Comparison of ENCODE assay signal across 1 fruit fly cellular context in the genomic region with DNA sequence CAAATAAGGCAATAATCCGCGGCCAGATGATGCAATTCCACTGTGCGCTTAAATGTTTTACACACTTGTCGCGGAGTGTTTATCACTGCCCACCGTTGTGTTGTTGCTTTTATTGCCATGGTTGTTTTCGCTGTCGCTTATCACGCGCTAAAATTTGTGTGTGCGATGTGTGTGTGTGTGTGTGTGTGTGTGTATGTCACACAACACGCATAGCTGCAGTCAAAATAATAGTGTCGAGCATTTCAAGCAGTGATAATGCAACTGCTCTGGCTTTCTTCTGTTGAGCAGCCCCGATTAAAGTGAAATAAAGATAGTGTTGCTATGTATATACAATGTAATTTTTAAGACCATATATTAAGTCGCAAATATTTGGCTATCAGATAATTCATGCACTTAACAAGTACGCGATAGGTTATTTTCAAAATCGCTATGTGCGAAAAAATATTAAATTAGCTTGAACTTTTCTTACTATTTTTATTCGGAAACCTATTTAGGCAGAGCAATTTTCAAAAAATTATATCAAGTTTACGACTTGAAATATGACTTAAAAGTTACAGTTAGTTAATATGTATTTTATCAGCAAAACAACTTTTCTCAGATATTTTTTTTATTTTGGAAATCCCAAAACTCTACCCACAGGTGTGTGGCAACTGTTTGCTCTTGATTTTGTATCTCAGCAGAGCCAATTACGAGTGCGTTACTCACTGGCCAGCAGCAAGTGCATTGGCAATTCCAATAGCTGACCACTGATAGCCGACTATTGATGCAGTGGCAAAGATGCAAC.
TF ChIP-seq lines count a peak whose summit lies in the region.

No protein-coding gene starts in this region.

TF ChIP-seq in whole organism, embryonic, 481 proteins besides CTCF, POLR2A, EP300 and RAD21 (continued from another document and continues in another):
- TF ChIP-seq HLH4C (GFP tag; IDR thresholded peaks at IDR 0.05; lab: Robert Waterston, UW; ENCODE audit: partially characterized antibody) (no peak), lola (GFP tag; optimal IDR thresholded peaks at IDR 0.05; lab: Kevin White, UChicago) (peak in 1 of 3 experiments; percentile 29), Adf1 (GFP tag; IDR thresholded peaks at IDR 0.05; lab: Robert Waterston, UW) (peak; percentile 44), Blimp-1 (GFP tag; optimal IDR thresholded peaks at IDR 0.05; lab: Kevin White, UChicago) (peak; percentile 3), HLH3B (GFP tag; IDR thresholded peaks at IDR 0.05; lab: Robert Waterston, UW) (0 out of 2 replicates have a peak, but pooled peaks have one; percentile 9), scrt (GFP tag; optimal IDR thresholded peaks at IDR 0.05; lab: Kevin White, UChicago) (peak; percentile 5), CG9437 (GFP tag; optimal IDR thresholded peaks at IDR 0.05; lab: Kevin White, UChicago) (peak; percentile 50), slp2 (GFP tag; optimal IDR thresholded peaks at IDR 0.05; lab: Kevin White, UChicago) (peak; percentile 2), CG4820 (GFP tag; optimal IDR thresholded peaks at IDR 0.05; lab: Kevin White, UChicago) (peak; percentile 30), pho (GFP tag; optimal IDR thresholded peaks at IDR 0.05; lab: Kevin White, UChicago) (peak; percentile 36), ash1 (GFP tag; optimal IDR thresholded peaks at IDR 0.05; lab: Kevin White, UChicago) (no peak), CG12744 (GFP tag; optimal IDR thresholded peaks at IDR 0.05; lab: Kevin White, UChicago) (peak; percentile 26), CG12104 (GFP tag; optimal IDR thresholded peaks at IDR 0.05; lab: Kevin White, UChicago) (peak; percentile 41), TFAM (GFP tag; optimal IDR thresholded peaks at IDR 0.05; lab: Kevin White, UChicago) (no peak), CG7745 (tag; optimal IDR thresholded peaks at IDR 0.05; lab: Kevin White, UChicago) (no peak), slbo (GFP tag; IDR thresholded peaks at IDR 0.05; lab: Robert Waterston, UW) (peak; percentile 44; the same call in 1 of the 2 replicates), ab (GFP tag; optimal IDR thresholded peaks at IDR 0.05; lab: Kevin White, UChicago) (no peak), sc (optimal IDR thresholded peaks at IDR 0.05; lab: Kevin White, UChicago) (no peak), sc (GFP tag; optimal IDR thresholded peaks at IDR 0.05; lab: Kevin White, UChicago) (no peak), CG14014 (GFP tag; IDR thresholded peaks at IDR 0.05; lab: Robert Waterston, UW) (no peak), CG9215 (GFP tag; IDR thresholded peaks at IDR 0.05; lab: Robert Waterston, UW) (no peak; the same call in 1 of the 2 replicates), CG18262 (tag; optimal IDR thresholded peaks at IDR 0.05; lab: Kevin White, UChicago) (peak; percentile 52), da (GFP tag; optimal IDR thresholded peaks at IDR 0.05; lab: Kevin White, UChicago) (no peak), tna (GFP tag; IDR thresholded peaks at IDR 0.05; lab: Robert Waterston, UW; ENCODE audit: partially characterized antibody) (no peak), org-1 (GFP tag; optimal IDR thresholded peaks at IDR 0.05; lab: Kevin White, UChicago) (peak; percentile 49), Hmr (GFP tag; optimal IDR thresholded peaks at IDR 0.05; lab: Kevin White, UChicago) (peak; percentile 51), CG10267 (tag; optimal IDR thresholded peaks at IDR 0.05; lab: Kevin White, UChicago) (peak; percentile 13), Sox100B (GFP tag; optimal IDR thresholded peaks at IDR 0.05; lab: Kevin White, UChicago) (peak; percentile 67), CG11695 (GFP tag; IDR thresholded peaks at IDR 0.05; lab: Robert Waterston, UW) (peak; percentile 57; the same call in 1 of the 3 replicates), CoRest (tag; optimal IDR thresholded peaks at IDR 0.05; lab: Kevin White, UChicago) (peak; percentile 67), Pdp1 (GFP tag; optimal IDR thresholded peaks at IDR 0.05; lab: Kevin White, UChicago) (peak in 1 of 2 experiments; percentile 48), CG12769 (tag; optimal IDR thresholded peaks at IDR 0.05; lab: Kevin White, UChicago) (peak; percentile 52), CG11247 (GFP tag; IDR thresholded peaks at IDR 0.05; lab: Robert Waterston, UW) (no peak), Max (GFP tag; optimal IDR thresholded peaks at IDR 0.05; lab: Kevin White, UChicago) (no peak), MESR4 (GFP tag; optimal IDR thresholded peaks at IDR 0.05; lab: Kevin White, UChicago) (no peak), bcd (GFP tag; optimal IDR thresholded peaks at IDR 0.05; lab: Kevin White, UChicago) (peak; percentile 51), CG8281 (tag; optimal IDR thresholded peaks at IDR 0.05; lab: Kevin White, UChicago) (peak; percentile 3), CG9932 (GFP tag; IDR thresholded peaks at IDR 0.05; lab: Robert Waterston, UW) (peak; percentile 35), fd3F (GFP tag; optimal IDR thresholded peaks at IDR 0.05; lab: Kevin White, UChicago) (peak; percentile 16), CG14710 (tag; optimal IDR thresholded peaks at IDR 0.05; lab: Kevin White, UChicago) (peak; percentile 8), CG8290 (GFP tag; optimal IDR thresholded peaks at IDR 0.05; lab: Kevin White, UChicago) (no peak), CG8290 (tag; optimal IDR thresholded peaks at IDR 0.05; lab: Kevin White, UChicago) (peak in 1 of 2 experiments; percentile 61), CG12219 (GFP tag; optimal IDR thresholded peaks at IDR 0.05; lab: Kevin White, UChicago) (no peak), CG18599 (GFP tag; optimal IDR thresholded peaks at IDR 0.05; lab: Kevin White, UChicago) (peak; percentile 45), tio (GFP tag; optimal IDR thresholded peaks at IDR 0.05; lab: Kevin White, UChicago) (peak; percentile 21), sug (tag; optimal IDR thresholded peaks at IDR 0.05; lab: Kevin White, UChicago) (peak; percentile 39), CG11723 (GFP tag; optimal IDR thresholded peaks at IDR 0.05; lab: Kevin White, UChicago) (peak; percentile 2), Dip3 (GFP tag; optimal IDR thresholded peaks at IDR 0.05; lab: Kevin White, UChicago) (no peak), CG5953 (GFP tag; IDR thresholded peaks at IDR 0.05; lab: Robert Waterston, UW) (no peak), Bteb2 (GFP tag; optimal IDR thresholded peaks at IDR 0.05; lab: Kevin White, UChicago) (peak; percentile 14), Ets97D (GFP tag; optimal IDR thresholded peaks at IDR 0.05; lab: Kevin White, UChicago) (no peak), Fer3 (tag; optimal IDR thresholded peaks at IDR 0.05; lab: Kevin White, UChicago) (peak; percentile 10), odd (GFP tag; optimal IDR thresholded peaks at IDR 0.05; lab: Kevin White, UChicago) (peak; percentile 55), CG10209 (GFP tag; optimal IDR thresholded peaks at IDR 0.05; lab: Kevin White, UChicago) (peak; percentile 58), CG13123 (GFP tag; optimal IDR thresholded peaks at IDR 0.05; lab: Kevin White, UChicago) (no peak), Asciz (GFP tag; optimal IDR thresholded peaks at IDR 0.05; lab: Kevin White, UChicago) (no peak), CG10431 (GFP tag; optimal IDR thresholded peaks at IDR 0.05; lab: Kevin White, UChicago) (no peak), CG11504 (tag; optimal IDR thresholded peaks at IDR 0.05; lab: Kevin White, UChicago) (peak; percentile 74), Dll (GFP tag; IDR thresholded peaks at IDR 0.05; lab: Robert Waterston, UW; ENCODE audit: partially characterized antibody) (no peak), CG14441 (GFP tag; IDR thresholded peaks at IDR 0.05; lab: Robert Waterston, UW) (0 out of 2 replicates have a peak, but pooled peaks have one; percentile 43), CG6854 (GFP tag; optimal IDR thresholded peaks at IDR 0.05; lab: Kevin White, UChicago) (no peak), H15 (GFP tag; IDR thresholded peaks at IDR 0.05; lab: Robert Waterston, UW) (0 out of 3 replicates have a peak, but pooled peaks have one; percentile 42), pzg (GFP tag; optimal IDR thresholded peaks at IDR 0.05; lab: Kevin White, UChicago) (no peak), CG13775 (GFP tag; optimal IDR thresholded peaks at IDR 0.05; lab: Kevin White, UChicago) (peak; percentile 43), CG4617 (GFP tag; optimal IDR thresholded peaks at IDR 0.05; lab: Kevin White, UChicago; ENCODE audit: borderline replicate concordance) (no peak), aop (GFP tag; IDR thresholded peaks at IDR 0.05; lab: Robert Waterston, UW) (no peak), CG10543 (GFP tag; optimal IDR thresholded peaks at IDR 0.05; lab: Kevin White, UChicago) (peak; percentile 43), Fer1 (GFP tag; optimal IDR thresholded peaks at IDR 0.05; lab: Kevin White, UChicago) (peak; percentile 29), YL-1 (GFP tag; optimal IDR thresholded peaks at IDR 0.05; lab: Kevin White, UChicago) (no peak), C15 (GFP tag; IDR thresholded peaks at IDR 0.05; lab: Robert Waterston, UW) (no peak), CG18619 (GFP tag; optimal IDR thresholded peaks at IDR 0.05; lab: Kevin White, UChicago) (peak; percentile 37), Nf-YA (GFP tag; IDR thresholded peaks at IDR 0.05; lab: Robert Waterston, UW) (no peak), CG13424 (tag; optimal IDR thresholded peaks at IDR 0.05; lab: Kevin White, UChicago) (peak; percentile 51), CG13287 (GFP tag; IDR thresholded peaks at IDR 0.05; lab: Robert Waterston, UW; ENCODE audit: partially characterized antibody) (no peak), CG2678 (tag; optimal IDR thresholded peaks at IDR 0.05; lab: Kevin White, UChicago) (peak; percentile 75), CG16863 (GFP tag; optimal IDR thresholded peaks at IDR 0.05; lab: Kevin White, UChicago) (peak; percentile 9), Dek (tag; optimal IDR thresholded peaks at IDR 0.05; lab: Kevin White, UChicago) (peak; percentile 50), D19A (tag; optimal IDR thresholded peaks at IDR 0.05; lab: Kevin White, UChicago) (peak; percentile 22), dysf (GFP tag; IDR thresholded peaks at IDR 0.05; lab: Robert Waterston, UW) (peak; percentile 30; the same call in 1 of the 3 replicates), CG16815 (GFP tag; optimal IDR thresholded peaks at IDR 0.05; lab: Kevin White, UChicago) (peak; percentile 0), CG2875 (GFP tag; optimal IDR thresholded peaks at IDR 0.05; lab: Kevin White, UChicago) (no peak), CG13296 (GFP tag; optimal IDR thresholded peaks at IDR 0.05; lab: Kevin White, UChicago) (peak; percentile 18), Lhr (GFP tag; optimal IDR thresholded peaks at IDR 0.05; lab: Kevin White, UChicago) (no peak), CG15514 (GFP tag; optimal IDR thresholded peaks at IDR 0.05; lab: Kevin White, UChicago) (peak; percentile 10), CG18476 (GFP tag; optimal IDR thresholded peaks at IDR 0.05; lab: Kevin White, UChicago) (peak; percentile 34), eve (GFP tag; optimal IDR thresholded peaks at IDR 0.05; lab: Kevin White, UChicago) (peak in 1 of 2 experiments; percentile 46), CG11456 (GFP tag; IDR thresholded peaks at IDR 0.05; lab: Robert Waterston, UW) (0 out of 3 replicates have a peak, but pooled peaks have one; percentile 29), CG7372 (GFP tag; IDR thresholded peaks at IDR 0.05; lab: Robert Waterston, UW) (no peak), cwo (GFP tag; optimal IDR thresholded peaks at IDR 0.05; lab: Kevin White, UChicago) (peak; percentile 9), pum (GFP tag; optimal IDR thresholded peaks at IDR 0.05; lab: Kevin White, UChicago) (peak; percentile 9), lab (GFP tag; optimal IDR thresholded peaks at IDR 0.05; lab: Kevin White, UChicago) (peak; percentile 34), sim (GFP tag; IDR thresholded peaks at IDR 0.05; lab: Robert Waterston, UW) (no peak), CG2129 (GFP tag; IDR thresholded peaks at IDR 0.05; lab: Robert Waterston, UW; ENCODE audit: partially characterized antibody) (no peak), Atf6 (GFP tag; IDR thresholded peaks at IDR 0.05; lab: Robert Waterston, UW) (no peak), Rfx (GFP tag; IDR thresholded peaks at IDR 0.05; lab: Robert Waterston, UW) (peak; percentile 47; the same call in 1 of the 2 replicates), Camta (GFP tag; optimal IDR thresholded peaks at IDR 0.05; lab: Kevin White, UChicago) (peak; percentile 5), bsh (GFP tag; optimal IDR thresholded peaks at IDR 0.05; lab: Kevin White, UChicago) (peak in 1 of 2 experiments; percentile 9), mam (GFP tag; optimal IDR thresholded peaks at IDR 0.05; lab: Kevin White, UChicago) (peak; percentile 42), CG11696 (GFP tag; IDR thresholded peaks at IDR 0.05; lab: Robert Waterston, UW) (peak; percentile 81), sd (tag; optimal IDR thresholded peaks at IDR 0.05; lab: Kevin White, UChicago) (no peak), CG7839 (tag; optimal IDR thresholded peaks at IDR 0.05; lab: Kevin White, UChicago) (peak; percentile 60), dmrt99B (tag; optimal IDR thresholded peaks at IDR 0.05; lab: Kevin White, UChicago) (peak; percentile 70), Hand (GFP tag; optimal IDR thresholded peaks at IDR 0.05; lab: Kevin White, UChicago) (no peak), CG9727 (GFP tag; optimal IDR thresholded peaks at IDR 0.05; lab: Kevin White, UChicago) (peak; percentile 53), Xbp1 (GFP tag; optimal IDR thresholded peaks at IDR 0.05; lab: Kevin White, UChicago) (peak; percentile 31), CG34422 (GFP tag; IDR thresholded peaks at IDR 0.05; lab: Robert Waterston, UW) (no peak), CG6765 (GFP tag; optimal IDR thresholded peaks at IDR 0.05; lab: Kevin White, UChicago) (peak; percentile 12), lilli (GFP tag; optimal IDR thresholded peaks at IDR 0.05; lab: Kevin White, UChicago) (peak; percentile 35), grau (tag; optimal IDR thresholded peaks at IDR 0.05; lab: Kevin White, UChicago) (peak; percentile 58), Optix (GFP tag; IDR thresholded peaks at IDR 0.05; lab: Robert Waterston, UW) (0 out of 3 replicates have a peak, but pooled peaks have one; percentile 8), CG15601 (tag; optimal IDR thresholded peaks at IDR 0.05; lab: Kevin White, UChicago) (peak; percentile 3), chif (GFP tag; optimal IDR thresholded peaks at IDR 0.05; lab: Kevin White, UChicago) (peak; percentile 13 to 26), CG30403 (GFP tag; optimal IDR thresholded peaks at IDR 0.05; lab: Kevin White, UChicago) (peak; percentile 50), sisA (GFP tag; IDR thresholded peaks at IDR 0.05; lab: Robert Waterston, UW) (0 out of 2 replicates have a peak, but pooled peaks have one; percentile 18), Med (GFP tag; lab: Kevin White, UChicago) (peak; percentile 41), chinmo (GFP tag; IDR thresholded peaks at IDR 0.05; lab: Robert Waterston, UW; ENCODE audit: partially characterized antibody) (0 out of 4 replicates have a peak, but pooled peaks have one; percentile 26), CG7271 (tag; optimal IDR thresholded peaks at IDR 0.05; lab: Kevin White, UChicago) (no peak), CG15479 (GFP tag; optimal IDR thresholded peaks at IDR 0.05; lab: Kevin White, UChicago) (peak; percentile 74), CG12942 (GFP tag; optimal IDR thresholded peaks at IDR 0.05; lab: Kevin White, UChicago) (peak; percentile 7)
